Worm (Caenorhabditis elegans) whole organism, early embryonic: Measurements from ENCODE around the gene dmsr-8.

Source experiments
- ama-1 ChIP-seq: fragments of 150-350 bp; optimal IDR thresholded peaks from 2 replicates; lab custom pipeline; 2014
- ets-7 ChIP-seq: sonication (generic microtip); optimal IDR thresholded peaks from 2 replicates; lab custom pipeline; 2016; ENCODE audit warnings: missing genotype, missing genetic modification characterization, missing compliant biosample characterization
- hmbx-1 ChIP-seq: sonication (generic microtip); optimal IDR thresholded peaks from 2 replicates; lab custom pipeline; 2016; ENCODE audit warnings: mild to moderate bottlenecking, missing genetic modification characterization, missing compliant biosample characterization
- hmg-4 ChIP-seq: fragments of 200-800 bp; sonication (Bioruptor generic); optimal IDR thresholded peaks from 2 replicates; lab custom pipeline; 2018; ENCODE audit warnings: mild to moderate bottlenecking, missing genetic modification characterization, missing compliant biosample characterization
- hnd-1 ChIP-seq: sonication (generic microtip); optimal IDR thresholded peaks from 2 replicates; lab custom pipeline; 2016; ENCODE audit warnings: missing genetic modification characterization, missing compliant biosample characterization
- tbx-11 ChIP-seq: fragments of 200-800 bp; sonication (Bioruptor generic); IDR thresholded peaks from 2 replicates; pipeline ENCODE4 v1.3.6; 2022; ENCODE audit warnings: missing genetic modification characterization, missing compliant biosample characterization
- tra-4 ChIP-seq: sonication (generic microtip); optimal IDR thresholded peaks from 2 replicates; lab custom pipeline; 2017; ENCODE audit warnings: missing genetic modification characterization, missing compliant biosample characterization

ce11 chrV:10516702-10517101 lies 2.5 kb upstream of the dmsr-8 start:
- no peak for TF ChIP-seq tbx-11 (GFP tag; lab: Robert Waterston, UW)
- no peak for TF ChIP-seq hmg-4 (GFP tag; lab: Kevin White, UChicago)
- no peak for TF ChIP-seq ets-7
- TF ChIP-seq hnd-1 (tag; lab: Kevin White, UChicago) = no peak
- no peak for TF ChIP-seq hmbx-1 (tag; lab: Kevin White, UChicago)
- TF ChIP-seq tra-4 (tag; lab: Kevin White, UChicago) = no peak
- no peak for TF ChIP-seq ama-1
